Worm (Caenorhabditis elegans) whole organism, L4/young adult: ENCODE results near the gene gyf-1.

ENCODE experiments used
- W03F9.2 ChIP-seq: fragments of 150-350 bp; optimal IDR thresholded peaks from 2 replicates; lab custom pipeline; 2014; ENCODE audit warnings: missing biosample characterization, missing genetic modification characterization
- dao-5 ChIP-seq: sonication (generic microtip); optimal IDR thresholded peaks from 2 replicates; lab custom pipeline; 2016; ENCODE audit warnings: missing genotype, missing genetic modification characterization, moderate library complexity, missing compliant biosample characterization
- him-1 ChIP-seq: sonication (generic microtip); optimal IDR thresholded peaks from 2 replicates; lab custom pipeline; 2016; ENCODE audit warnings: missing genotype, missing genetic modification reagents, missing genetic modification characterization, missing compliant biosample characterization

The gyf-1 gene

ce11 chrII:6667534-6667933 lies 16.5 kb upstream of the gyf-1 start:
- TF ChIP-seq W03F9.2 (tag; lab: Kevin White, UChicago) (no peak), dao-5 (tag; lab: Kevin White, UChicago) (no peak), him-1 (no peak)

ce11 chrII:6668496-6668895 lies 15.5 kb upstream of the gyf-1 start:
- TF ChIP-seq him-1, result no peak
- no peak for TF ChIP-seq W03F9.2 (tag; lab: Kevin White, UChicago)
- no peak for TF ChIP-seq dao-5 (tag; lab: Kevin White, UChicago)

- TF ChIP-seq him-1 (no peak), W03F9.2 (tag; lab: Kevin White, UChicago) (no peak), dao-5 (tag; lab: Kevin White, UChicago) (no peak)
These were observed 10.1 kb upstream of the gyf-1 start, which contains the start of gene H43E16.1 for ce11 chrII:6673894-6674293. TSS of gene H43E16.1 (plus strand) at chrII:6674268.

- no peak for TF ChIP-seq dao-5 (tag; lab: Kevin White, UChicago)
- no peak for TF ChIP-seq him-1
- TF ChIP-seq W03F9.2 (tag; lab: Kevin White, UChicago), result no peak
These were observed 4.3 kb upstream of the gyf-1 start, which contains the start of gene ift-74 for ce11 chrII:6679724-6680123. TSS of gene ift-74 (plus strand) at chrII:6680024.

- TF ChIP-seq dao-5 (tag; lab: Kevin White, UChicago), result no peak
- no peak for TF ChIP-seq him-1
- TF ChIP-seq W03F9.2 (tag; lab: Kevin White, UChicago), result no peak
These were observed 2.6 kb upstream of the gyf-1 start for ce11 chrII:6681478-6681877.

DNA sequence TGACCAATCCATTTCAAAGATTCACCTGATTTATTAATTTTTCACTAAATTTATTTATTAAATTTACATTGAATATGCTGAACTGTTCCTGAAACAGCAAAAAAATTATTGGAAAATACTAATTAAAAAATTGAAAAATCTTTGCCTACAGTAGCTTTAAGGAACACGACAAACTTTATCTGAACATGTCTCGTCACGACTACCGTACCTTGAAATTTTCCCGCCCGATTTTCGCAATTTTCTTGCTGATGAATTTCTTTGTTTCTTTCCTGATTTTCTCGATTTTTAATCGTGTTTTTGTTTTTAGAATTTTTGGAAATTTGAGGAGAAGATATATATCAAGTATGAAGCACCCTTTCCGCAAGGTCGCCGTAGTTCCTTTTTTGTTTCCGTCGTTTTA lies 1.1 kb upstream of the gyf-1 start:
- no peak for TF ChIP-seq him-1
- TF ChIP-seq W03F9.2 (tag; lab: Kevin White, UChicago), result no peak
- TF ChIP-seq dao-5 (tag; lab: Kevin White, UChicago), result no peak

ce11 chrII:6685964-6686363 lies 1.9 kb downstream of the gyf-1 start:
- TF ChIP-seq dao-5 (tag; lab: Kevin White, UChicago) (no peak), him-1 (no peak)

ce11 chrII:6689088-6689487 lies 5.1 kb downstream of the gyf-1 start:
- no peak for TF ChIP-seq dao-5 (tag; lab: Kevin White, UChicago)
- no peak for TF ChIP-seq him-1
- TF ChIP-seq W03F9.2 (tag; lab: Kevin White, UChicago), result no peak

DNA sequence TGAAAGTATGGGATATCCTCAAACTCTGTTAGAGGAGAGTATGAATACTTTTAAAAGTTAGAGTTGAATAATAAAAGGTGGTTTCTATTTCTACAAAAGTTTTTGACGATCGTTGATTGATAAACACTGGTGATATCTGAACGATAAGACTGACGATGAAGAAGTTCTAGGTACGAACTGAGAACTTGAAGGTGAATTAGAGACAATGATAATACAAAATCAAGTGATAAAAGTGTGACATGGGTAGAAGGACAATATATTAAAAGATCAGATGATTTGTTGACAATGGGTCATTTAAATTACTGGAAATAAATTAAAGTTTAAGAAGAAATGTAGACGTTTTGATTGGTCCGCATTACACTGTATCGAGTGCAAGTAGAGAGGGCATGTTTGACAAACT lies 11.4 kb downstream of the gyf-1 start, which contains the start of gene C18H9.5:
C18H9.5 (minus strand) TSS at position 179 of the 400 bp plus-strand sequence.
- TF ChIP-seq him-1 (no peak), dao-5 (tag; lab: Kevin White, UChicago) (no peak), W03F9.2 (tag; lab: Kevin White, UChicago) (no peak)

ce11 chrII:6698784-6699183 lies 14.7 kb downstream of the gyf-1 start, which contains the start of gene C18H9.1:
TSS of gene C18H9.1 (plus strand) at chrII:6699084.
- TF ChIP-seq W03F9.2 (tag; lab: Kevin White, UChicago) (no peak), him-1 (no peak), dao-5 (tag; lab: Kevin White, UChicago) (no peak)

- TF ChIP-seq him-1 (no peak), W03F9.2 (tag; lab: Kevin White, UChicago) (no peak), dao-5 (tag; lab: Kevin White, UChicago) (no peak)
These were observed 17.5 kb downstream of the gyf-1 start, which contains the start of gene C18H9.6 for ce11 chrII:6701497-6701896. TSS of gene C18H9.6 (minus strand) at chrII:6701625.

ce11 chrII:6705593-6706228 lies 21.7 kb downstream of the gyf-1 start, which contains the start of gene rpy-1:
TSS of gene rpy-1 (minus strand) at chrII:6705643.
- TF ChIP-seq dao-5 (tag; lab: Kevin White, UChicago) (no peak), W03F9.2 (tag; lab: Kevin White, UChicago) (no peak), him-1 (no peak)

- no peak for TF ChIP-seq dao-5 (tag; lab: Kevin White, UChicago)
- TF ChIP-seq W03F9.2 (tag; lab: Kevin White, UChicago), result no peak
- no peak for TF ChIP-seq him-1
These were observed 22.6 kb downstream of the gyf-1 start for ce11 chrII:6706552-6707091.

ce11 chrII:6707496-6708260 lies 23.6 kb downstream of the gyf-1 start:
- TF ChIP-seq dao-5 (tag; lab: Kevin White, UChicago) (no peak), him-1 (no peak), W03F9.2 (tag; lab: Kevin White, UChicago) (no peak)
